Worm (Caenorhabditis elegans): ENCODE data around the gene arv-1.

DNA sequence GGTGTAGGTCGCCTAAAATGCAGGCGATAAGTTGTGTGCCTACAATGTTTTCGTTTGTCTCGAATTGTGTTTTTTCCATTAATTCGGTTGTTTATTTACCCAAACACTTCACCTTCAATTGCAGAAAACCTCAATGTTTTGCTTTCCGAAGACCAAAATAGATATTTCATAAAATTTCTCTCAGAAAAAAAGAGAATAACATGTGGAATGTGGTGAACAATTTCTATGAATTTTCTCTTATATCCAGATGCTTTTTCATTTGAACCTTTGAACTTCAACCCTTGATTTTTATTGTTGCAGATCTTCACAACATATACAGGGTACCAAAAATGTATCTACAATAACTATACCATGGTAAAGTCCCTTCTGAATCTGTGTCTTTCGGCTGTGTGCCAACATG lies 5.8 kb upstream of the arv-1 start, which contains the start of gene T01E8.1:
- TF ChIP-seq ama-1 (optimal IDR thresholded peaks at IDR 0.05): no peak
- no peak for TF ChIP-seq hnd-1 (tag; optimal IDR thresholded peaks at IDR 0.05)
- TF ChIP-seq B0310.2 (tag; optimal IDR thresholded peaks at IDR 0.05): no peak
- no peak for TF ChIP-seq F13C5.2 (tag; optimal IDR thresholded peaks at IDR 0.05)
- TF ChIP-seq tbx-37 (GFP tag; conservative IDR thresholded peaks at IDR 0.05): no peak
- TF ChIP-seq sea-1 (GFP tag; conservative IDR thresholded peaks at IDR 0.05): no peak
- TF ChIP-seq hmg-4 (GFP tag; optimal IDR thresholded peaks at IDR 0.05): no peak
- no peak for TF ChIP-seq aly-1 (tag; optimal IDR thresholded peaks at IDR 0.05)
- no peak for TF ChIP-seq hmbx-1 (tag; optimal IDR thresholded peaks at IDR 0.05)
- TF ChIP-seq ets-7 (tag; optimal IDR thresholded peaks at IDR 0.05): no peak
